Fruit fly (Drosophila melanogaster): ENCODE data around the gene CG9921.

The CG9921 gene

DNA sequence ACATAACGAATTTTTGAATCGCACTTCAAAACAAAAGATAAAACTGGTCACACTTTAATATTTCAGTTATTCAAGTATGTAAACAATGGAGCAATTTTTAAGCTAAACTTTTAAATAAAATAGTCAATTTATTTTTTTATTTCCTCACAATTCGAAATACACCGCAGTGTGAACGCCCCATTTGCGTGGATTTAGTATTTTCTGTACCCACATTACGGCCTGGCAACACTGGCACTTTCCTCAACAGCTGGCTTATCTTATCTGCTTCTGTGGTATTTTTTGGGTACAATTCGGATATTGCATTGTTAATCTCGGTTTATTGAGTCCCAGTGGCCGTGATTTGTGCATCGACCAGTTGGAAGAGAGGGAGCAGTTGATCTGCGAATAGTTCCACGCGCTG, 16.7 kb upstream of the CG9921 start, which contains the start of gene sl (continued):
- TF ChIP-seq CG10274 (GFP tag; optimal IDR thresholded peaks at IDR 0.05), result no peak
- TF ChIP-seq CG10209 (GFP tag; optimal IDR thresholded peaks at IDR 0.05), result no peak
- TF ChIP-seq org-1 (GFP tag; optimal IDR thresholded peaks at IDR 0.05), result no peak
- no peak for TF ChIP-seq CG10462 (GFP tag; optimal IDR thresholded peaks at IDR 0.05)
- no peak for TF ChIP-seq insv (GFP tag; optimal IDR thresholded peaks at IDR 0.05)
- TF ChIP-seq lmd (GFP tag; IDR thresholded peaks at IDR 0.05), result no peak
- no peak for TF ChIP-seq NFAT (GFP tag; IDR thresholded peaks at IDR 0.05)
- TF ChIP-seq CG14441 (GFP tag; IDR thresholded peaks at IDR 0.05), result no peak
- TF ChIP-seq Bdp1 (GFP tag; optimal IDR thresholded peaks at IDR 0.05), result no peak
- TF ChIP-seq shn (GFP tag; optimal IDR thresholded peaks at IDR 0.05), result no peak
- no peak for TF ChIP-seq CG7963 (GFP tag; IDR thresholded peaks at IDR 0.05; ENCODE audit: partially characterized antibody)
- no peak for TF ChIP-seq CG32772 (GFP tag; IDR thresholded peaks at IDR 0.05)
- no peak for TF ChIP-seq CG15073 (GFP tag; optimal IDR thresholded peaks at IDR 0.05)
- no peak for TF ChIP-seq pb (GFP tag; optimal IDR thresholded peaks at IDR 0.05)
- no peak for TF ChIP-seq CG10543 (GFP tag; optimal IDR thresholded peaks at IDR 0.05)
- TF ChIP-seq Nf-YB (GFP tag; optimal IDR thresholded peaks at IDR 0.05), result no peak
- TF ChIP-seq Ssrp (tag; optimal IDR thresholded peaks at IDR 0.05), result no peak
- TF ChIP-seq CG18619 (GFP tag; optimal IDR thresholded peaks at IDR 0.05), result no peak
- TF ChIP-seq Ravus (GFP tag; IDR thresholded peaks at IDR 0.05), result no peak
- TF ChIP-seq HHEX (GFP tag; optimal IDR thresholded peaks at IDR 0.05), result no peak
- no peak for TF ChIP-seq CG2202 (tag; optimal IDR thresholded peaks at IDR 0.05)
- TF ChIP-seq Hmx (GFP tag; optimal IDR thresholded peaks at IDR 0.05), result no peak
- TF ChIP-seq Fer2 (tag; optimal IDR thresholded peaks at IDR 0.05), result no peak
- TF ChIP-seq CG4424 (GFP tag; optimal IDR thresholded peaks at IDR 0.05), result no peak
- no peak for TF ChIP-seq p53 (GFP tag; optimal IDR thresholded peaks at IDR 0.05)
- TF ChIP-seq CG5953 (GFP tag; IDR thresholded peaks at IDR 0.05), result no peak
- TF ChIP-seq Nf-YA (GFP tag; IDR thresholded peaks at IDR 0.05), result no peak
- TF ChIP-seq sisA (GFP tag; IDR thresholded peaks at IDR 0.05), result no peak
- TF ChIP-seq zfh2 (GFP tag; optimal IDR thresholded peaks at IDR 0.05), result no peak
- TF ChIP-seq CG12236 (GFP tag; optimal IDR thresholded peaks at IDR 0.05), result no peak
- no peak for TF ChIP-seq CrebB (tag; optimal IDR thresholded peaks at IDR 0.05)
- no peak for TF ChIP-seq CG6683 (GFP tag; optimal IDR thresholded peaks at IDR 0.05)
- no peak for TF ChIP-seq btn (GFP tag; optimal IDR thresholded peaks at IDR 0.05)
- no peak for TF ChIP-seq HmgD (GFP tag; optimal IDR thresholded peaks at IDR 0.05)
- no peak for TF ChIP-seq Antp (GFP tag; optimal IDR thresholded peaks at IDR 0.05)
- TF ChIP-seq CG10431 (GFP tag; optimal IDR thresholded peaks at IDR 0.05), result no peak
- TF ChIP-seq Trl (optimal IDR thresholded peaks at IDR 0.05), result no peak
- TF ChIP-seq Trl (GFP tag; optimal IDR thresholded peaks at IDR 0.05), result no peak
- no peak for TF ChIP-seq gem (tag; optimal IDR thresholded peaks at IDR 0.05)
- TF ChIP-seq danr (GFP tag; IDR thresholded peaks at IDR 0.05), result no peak
- TF ChIP-seq en (GFP tag; optimal IDR thresholded peaks at IDR 0.05), result no peak
- TF ChIP-seq tgo (GFP tag; IDR thresholded peaks at IDR 0.05), result no peak
- TF ChIP-seq bcd (GFP tag; optimal IDR thresholded peaks at IDR 0.05), result no peak
- TF ChIP-seq CG3065 (GFP tag; optimal IDR thresholded peaks at IDR 0.05), result no peak
- TF ChIP-seq BtbVII (GFP tag; optimal IDR thresholded peaks at IDR 0.05), result no peak
- no peak for TF ChIP-seq eyg (GFP tag; optimal IDR thresholded peaks at IDR 0.05)
- TF ChIP-seq CG17328 (GFP tag; IDR thresholded peaks at IDR 0.05), result 0 out of 2 replicates have a peak, but pooled peaks have one; percentile 19
- TF ChIP-seq BEAF-32 (GFP tag; optimal IDR thresholded peaks at IDR 0.05), result peak; percentile 30
- TF ChIP-seq Deaf1 (tag; optimal IDR thresholded peaks at IDR 0.05), result no peak
- TF ChIP-seq PHDP (tag; optimal IDR thresholded peaks at IDR 0.05), result no peak
- no peak for TF ChIP-seq tio (GFP tag; optimal IDR thresholded peaks at IDR 0.05)
- 0 out of 3 replicates have a peak, but pooled peaks have one; percentile 27 for TF ChIP-seq Opbp (GFP tag; IDR thresholded peaks at IDR 0.05; ENCODE audit: partially characterized antibody)
- no peak for TF ChIP-seq klu (GFP tag; IDR thresholded peaks at IDR 0.05)
